Fruit fly (Drosophila melanogaster) whole organism, embryonic: ENCODE data around the gene Ilp7.

Source experiments
- ATbp ChIP-seq: fragments of 200-800 bp; sonication (Bioruptor generic); optimal IDR thresholded peaks from 2 replicates; lab custom pipeline; 2017; ENCODE audit warnings: missing biosample characterization, mild to moderate bottlenecking, missing genetic modification characterization, missing genetic modification reagents
- Abd-B ChIP-seq: fragments of 200-800 bp; sonication (Bioruptor generic); optimal IDR thresholded peaks from 2 replicates; lab custom pipeline; 2018; ENCODE audit warnings: missing biosample characterization, mild to moderate bottlenecking, missing genetic modification characterization, moderate library complexity
- B-H1 ChIP-seq: fragments of 200-800 bp; sonication (Bioruptor generic); IDR thresholded peaks from 3 replicates; pipeline ENCODE4 v1.3.6; 2022; ENCODE audit warnings: missing biosample characterization, missing genetic modification characterization
- Blimp-1 ChIP-seq: fragments of 200-800 bp; sonication (Bioruptor generic); optimal IDR thresholded peaks from 3 replicates; lab custom pipeline; 2018; ENCODE audit warnings: missing biosample characterization, missing genetic modification characterization, mild to moderate bottlenecking, moderate library complexity, missing genetic modification reagents
- CG12299 ChIP-seq: fragments of 200-800 bp; sonication (Bioruptor generic); optimal IDR thresholded peaks from 2 replicates; lab custom pipeline; 2018; ENCODE audit warnings: missing biosample characterization, mild to moderate bottlenecking, missing genetic modification characterization
- CG12942 ChIP-seq: fragments of 200-800 bp; sonication (Bioruptor generic); optimal IDR thresholded peaks from 3 replicates; lab custom pipeline; 2016; ENCODE audit warnings: missing biosample characterization, missing genetic modification characterization
- CG13624 ChIP-seq: fragments of 200-800 bp; sonication (Bioruptor generic); optimal IDR thresholded peaks from 2 replicates; lab custom pipeline; 2016; ENCODE audit warnings: missing biosample characterization, missing genetic modification characterization
- CG1603 ChIP-seq: fragments of 200-800 bp; sonication (Bioruptor generic); optimal IDR thresholded peaks from 2 replicates; lab custom pipeline; 2019; ENCODE audit warnings: missing biosample characterization, mild to moderate bottlenecking, missing genetic modification characterization, moderate library complexity
- CG1647 ChIP-seq: fragments of 200-800 bp; sonication (Bioruptor generic); optimal IDR thresholded peaks from 3 replicates; lab custom pipeline; 2016; ENCODE audit warnings: missing biosample characterization, missing genetic modification characterization
- CG17186 ChIP-seq: fragments of 200-800 bp; sonication (Bioruptor generic); optimal IDR thresholded peaks from 3 replicates; lab custom pipeline; 2017; ENCODE audit warnings: missing biosample characterization, missing genetic modification reagents, missing genetic modification characterization
- CG17612 ChIP-seq: fragments of 200-800 bp; sonication (Bioruptor generic); IDR thresholded peaks from 2 replicates; pipeline ENCODE4 v1.3.6; 2022; ENCODE audit warnings: missing biosample characterization, missing genetic modification characterization
- CG1832 ChIP-seq: fragments of 200-800 bp; sonication (Bioruptor generic); optimal IDR thresholded peaks from 2 replicates; lab custom pipeline; 2017; ENCODE audit warnings: missing biosample characterization, mild to moderate bottlenecking, missing genetic modification characterization, inconsistent platforms
- CG32532 ChIP-seq: fragments of 200-800 bp; sonication (Bioruptor generic); IDR thresholded peaks from 2 replicates; pipeline ENCODE4 v1.3.6; 2022; ENCODE audit warnings: missing biosample characterization, missing genetic modification characterization
- CG3281 ChIP-seq: fragments of 200-800 bp; sonication (Bioruptor generic); optimal IDR thresholded peaks from 3 replicates; lab custom pipeline; 2017; ENCODE audit warnings: missing biosample characterization, mild to moderate bottlenecking, missing genetic modification characterization
- CG4820 ChIP-seq: fragments of 200-800 bp; sonication (Bioruptor generic); optimal IDR thresholded peaks from 3 replicates; lab custom pipeline; 2016; ENCODE audit warnings: missing biosample characterization, missing genetic modification characterization
- CG6765 ChIP-seq: fragments of 200-800 bp; sonication (Bioruptor generic); optimal IDR thresholded peaks from 3 replicates; lab custom pipeline; 2017; ENCODE audit warnings: missing biosample characterization, mild to moderate bottlenecking, missing genetic modification characterization
- CG6854 ChIP-seq: fragments of 200-800 bp; sonication (Bioruptor generic); optimal IDR thresholded peaks from 3 replicates; lab custom pipeline; 2017; ENCODE audit warnings: missing biosample characterization, mild to moderate bottlenecking, missing genetic modification characterization
- CG7271 ChIP-seq: fragments of 200-800 bp; sonication (Bioruptor generic); optimal IDR thresholded peaks from 2 replicates; lab custom pipeline; 2018; ENCODE audit warnings: missing biosample characterization, mild to moderate bottlenecking, missing genetic modification characterization, moderate library complexity
- CG7372 ChIP-seq: fragments of 200-800 bp; sonication (Bioruptor generic); IDR thresholded peaks from 2 replicates; pipeline ENCODE4 v1.3.6; 2022; ENCODE audit warnings: missing biosample characterization, missing genetic modification characterization
- CG8089 ChIP-seq: fragments of 200-800 bp; sonication (Bioruptor generic); optimal IDR thresholded peaks from 3 replicates; lab custom pipeline; 2016; ENCODE audit warnings: missing biosample characterization, missing genetic modification characterization
- CkIIα-i1 ChIP-seq: fragments of 200-800 bp; sonication (Bioruptor generic); IDR thresholded peaks from 2 replicates; pipeline ENCODE4 v1.3.6; 2022; ENCODE audit warnings: missing biosample characterization, missing genetic modification characterization
- HmgD ChIP-seq: fragments of 200-800 bp; sonication (Bioruptor generic); optimal IDR thresholded peaks from 3 replicates; lab custom pipeline; 2016; ENCODE audit warnings: missing biosample characterization, missing genetic modification characterization
- HmgZ ChIP-seq: fragments of 200-800 bp; sonication (Bioruptor generic); optimal IDR thresholded peaks from 2 replicates; lab custom pipeline; 2018; ENCODE audit warnings: missing biosample characterization, mild to moderate bottlenecking, missing genetic modification characterization
- Hr51 ChIP-seq, 2 experiments: fragments of 200-800 bp; sonication (Bioruptor generic); optimal IDR thresholded peaks; 2 replicates in 1 of 2; 3 replicates in 1 of 2; lab custom pipeline; 2016 to 2018; ENCODE audit warnings: missing biosample characterization in 2 of 2, missing genetic modification characterization in 2 of 2, mild to moderate bottlenecking in 1 of 2, moderate library complexity in 1 of 2
- Jarid2 ChIP-seq: fragments of 200-800 bp; sonication (Bioruptor generic); optimal IDR thresholded peaks from 3 replicates; lab custom pipeline; 2017; ENCODE audit warnings: mild to moderate bottlenecking, missing biosample characterization, missing genetic modification reagents, missing genetic modification characterization
- Kr ChIP-seq: fragments of 200-800 bp; sonication (Bioruptor generic); optimal IDR thresholded peaks from 2 replicates; lab custom pipeline; 2017; ENCODE audit warnings: missing biosample characterization, mild to moderate bottlenecking, missing genetic modification characterization
- NC2α ChIP-seq: fragments of 200-800 bp; sonication (Bioruptor generic); optimal IDR thresholded peaks from 2 replicates; lab custom pipeline; 2016; ENCODE audit warnings: missing biosample characterization, missing genetic modification characterization
- bowl ChIP-seq: fragments of 200-800 bp; sonication (Bioruptor generic); IDR thresholded peaks from 2 replicates; pipeline ENCODE4 v1.3.6; 2022; ENCODE audit warnings: missing biosample characterization, missing genetic modification characterization
- caup ChIP-seq: fragments of 200-800 bp; sonication (Bioruptor generic); optimal IDR thresholded peaks from 3 replicates; lab custom pipeline; 2017; ENCODE audit warnings: missing biosample characterization, mild to moderate bottlenecking, missing genetic modification characterization, moderate library complexity; ENCODE audit not compliant: severe bottlenecking
- chm ChIP-seq: fragments of 200-800 bp; sonication (Bioruptor generic); IDR thresholded peaks from 2 replicates; pipeline ENCODE4 v1.3.6; 2022; ENCODE audit warnings: missing biosample characterization, missing genetic modification characterization
- h ChIP-seq: fragments of >200 bp; optimal IDR thresholded peaks from 2 replicates; lab custom pipeline; 2017
- hbn ChIP-seq: fragments of 200-800 bp; sonication (Bioruptor generic); IDR thresholded peaks from 2 replicates; pipeline ENCODE4 v1.3.6; 2022; ENCODE audit warnings: missing biosample characterization, missing genetic modification characterization; ENCODE audit not compliant: partially characterized antibody
- lbe ChIP-seq: fragments of 200-800 bp; sonication (Bioruptor generic); optimal IDR thresholded peaks from 2 replicates; lab custom pipeline; 2016; ENCODE audit warnings: missing biosample characterization, mild to moderate bottlenecking, missing genetic modification characterization
- lov ChIP-seq, 2 experiments: fragments of 200-800 bp in 1 of 2; fragments of >200 bp in 1 of 2; sonication (Bioruptor generic) in 1 of 2; IDR thresholded peaks in 1 of 2; optimal IDR thresholded peaks in 1 of 2; 2 replicates in 1 of 2; 3 replicates in 1 of 2; pipeline versions ENCODE4 v1.3.6 to Lab custom; 2017 to 2022; ENCODE audit warnings: missing biosample characterization in 1 of 2, missing genetic modification characterization in 1 of 2
- mam ChIP-seq: fragments of 200-800 bp; sonication (Bioruptor generic); optimal IDR thresholded peaks from 3 replicates; lab custom pipeline; 2016; ENCODE audit warnings: missing biosample characterization, missing genetic modification characterization
- mirr ChIP-seq: fragments of 200-800 bp; sonication (Bioruptor generic); optimal IDR thresholded peaks from 3 replicates; lab custom pipeline; 2018; ENCODE audit warnings: missing biosample characterization, mild to moderate bottlenecking, missing genetic modification characterization
- p53 ChIP-seq: fragments of 200-800 bp; sonication (Bioruptor generic); optimal IDR thresholded peaks from 2 replicates; lab custom pipeline; 2016; ENCODE audit warnings: missing biosample characterization, missing genetic modification characterization
- pros ChIP-seq: fragments of 200-800 bp; sonication (Bioruptor generic); optimal IDR thresholded peaks from 3 replicates; lab custom pipeline; 2019; ENCODE audit warnings: missing biosample characterization, mild to moderate bottlenecking, missing genetic modification characterization, moderate library complexity
- sc ChIP-seq, 3 experiments: fragments of >200 bp in 2 of 3; fragments of 200-800 bp in 1 of 3; sonication (Bioruptor generic) in 1 of 3; optimal IDR thresholded peaks; 2 replicates in 2 of 3; 3 replicates in 1 of 3; lab custom pipeline; 2017; ENCODE audit warnings: mild to moderate bottlenecking in 1 of 3, missing biosample characterization in 1 of 3, missing genetic modification characterization in 1 of 3, missing genetic modification reagents in 1 of 3
- sens ChIP-seq: fragments of 200-800 bp; sonication (Bioruptor generic); peaks from one replicate; lab custom pipeline; 2016; ENCODE audit warnings: missing biosample characterization, missing genetic modification characterization
- seq ChIP-seq: fragments of 200-800 bp; sonication (Bioruptor generic); IDR thresholded peaks from 2 replicates; pipeline ENCODE4 v1.3.6; 2022; ENCODE audit warnings: missing biosample characterization, missing genetic modification characterization
- sim ChIP-seq: fragments of 200-800 bp; sonication (Bioruptor generic); IDR thresholded peaks from 2 replicates; pipeline ENCODE4 v1.3.6; 2022; ENCODE audit warnings: missing biosample characterization, missing genetic modification characterization
- sisA ChIP-seq: fragments of 200-800 bp; sonication (Bioruptor generic); IDR thresholded peaks from 2 replicates; pipeline ENCODE4 v1.3.6; 2022; ENCODE audit warnings: missing biosample characterization, missing genetic modification characterization
- slou ChIP-seq: fragments of 200-800 bp; sonication (Bioruptor generic); optimal IDR thresholded peaks from 3 replicates; lab custom pipeline; 2016; ENCODE audit warnings: missing biosample characterization, missing genetic modification characterization
- sna ChIP-seq: fragments of 200-800 bp; sonication (Bioruptor generic); IDR thresholded peaks from 2 replicates; pipeline ENCODE4 v1.3.6; 2022; ENCODE audit warnings: missing biosample characterization, missing genetic modification characterization; ENCODE audit not compliant: partially characterized antibody
- unc-4 ChIP-seq: fragments of 200-800 bp; sonication (Bioruptor generic); IDR thresholded peaks from 2 replicates; pipeline ENCODE4 v1.3.6; 2022; ENCODE audit warnings: missing biosample characterization, missing genetic modification characterization; ENCODE audit not compliant: partially characterized antibody
- vvl ChIP-seq: fragments of 200-800 bp; sonication (Bioruptor generic); IDR thresholded peaks from 2 replicates; pipeline ENCODE4 v1.3.6; 2022; ENCODE audit warnings: missing biosample characterization, missing genetic modification characterization
- wdn ChIP-seq: fragments of 200-800 bp; sonication (Bioruptor generic); IDR thresholded peaks from 2 replicates; pipeline ENCODE4 v1.3.6; 2022; ENCODE audit warnings: missing biosample characterization, missing genetic modification characterization
- zfh2 ChIP-seq: fragments of 200-800 bp; sonication (Bioruptor generic); optimal IDR thresholded peaks from 2 replicates; lab custom pipeline; 2016; ENCODE audit warnings: missing biosample characterization, missing genetic modification characterization

The Ilp7 gene

DNA sequence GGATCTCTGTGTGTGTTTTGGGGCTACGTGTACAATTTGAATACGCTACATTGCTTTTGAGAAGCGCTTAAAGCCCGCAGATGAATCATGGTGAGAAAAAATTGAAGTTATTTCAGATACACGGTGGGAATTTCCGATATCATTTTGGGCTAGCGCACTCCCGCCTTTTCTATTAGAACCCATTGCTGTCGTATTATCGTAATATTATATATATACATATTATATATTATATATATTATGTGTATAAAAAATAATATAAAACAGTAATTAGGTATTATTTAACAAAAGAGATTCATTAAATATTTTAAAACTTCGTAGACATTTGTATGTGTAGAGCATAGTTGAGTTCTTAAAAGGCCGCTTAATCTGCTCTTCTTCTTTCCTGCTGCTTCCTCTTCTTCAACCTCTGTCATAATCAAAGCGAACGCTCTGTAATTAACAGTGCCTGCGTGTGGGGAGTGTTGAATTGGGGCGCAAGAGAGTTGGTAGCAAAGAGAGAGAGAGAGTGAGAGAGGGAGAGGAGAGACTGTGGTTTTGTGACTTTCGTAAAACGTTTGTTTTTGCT is 10.5 kb downstream of the Ilp7 start (continued):
- TF ChIP-seq CkIIα-i1 (GFP tag; lab: Robert Waterston, UW) (no peak), caup (GFP tag; lab: Kevin White, UChicago) (peak; percentile 71), sens (GFP tag; lab: Kevin White, UChicago) (peak; percentile 86), B-H1 (GFP tag; lab: Robert Waterston, UW) (peak; percentile 70), CG17186 (no peak), unc-4 (GFP tag; lab: Robert Waterston, UW) (no peak), CG4820 (GFP tag; lab: Kevin White, UChicago) (peak; percentile 62), lbe (GFP tag; lab: Kevin White, UChicago) (peak; percentile 32), CG6854 (peak; percentile 76), NC2α (GFP tag; lab: Kevin White, UChicago) (no peak), vvl (GFP tag; lab: Robert Waterston, UW) (peak; percentile 53), Hr51 (GFP tag; optimal IDR thresholded peaks at IDR 0.05; lab: Kevin White, UChicago) (peak; percentile 36 to 91), hbn (GFP tag; lab: Robert Waterston, UW) (no peak), CG8089 (GFP tag; lab: Kevin White, UChicago) (peak; percentile 7), CG13624 (GFP tag; lab: Kevin White, UChicago) (no peak), CG7271 (tag; lab: Kevin White, UChicago) (no peak), CG32532 (GFP tag; lab: Robert Waterston, UW) (peak; percentile 56; the same call in 1 of the 2 replicates), CG1647 (GFP tag; lab: Kevin White, UChicago) (no peak), CG12299 (tag; lab: Kevin White, UChicago) (peak; percentile 58), Jarid2 (peak; percentile 74), HmgD (GFP tag; lab: Kevin White, UChicago) (no peak), ATbp (peak; percentile 68), pros (no peak), CG7372 (GFP tag; lab: Robert Waterston, UW) (no peak), slou (GFP tag; lab: Kevin White, UChicago) (peak; percentile 19), p53 (no peak), sc (optimal IDR thresholded peaks at IDR 0.05; lab: Kevin White, UChicago) (no peak), sc (GFP tag; optimal IDR thresholded peaks at IDR 0.05; lab: Kevin White, UChicago) (peak; percentile 90), seq (peak; percentile 67), CG3281 (GFP tag; lab: Kevin White, UChicago) (peak; percentile 81), mam (no peak), wdn (no peak), mirr (GFP tag; lab: Kevin White, UChicago) (no peak), CG1603 (tag; lab: Kevin White, UChicago) (no peak), Kr (GFP tag; lab: Kevin White, UChicago) (peak; percentile 31), HmgZ (no peak), zfh2 (peak; percentile 22), CG17612 (GFP tag; lab: Robert Waterston, UW) (no peak), sna (GFP tag; lab: Robert Waterston, UW) (no peak), sim (GFP tag; lab: Robert Waterston, UW) (no peak), h (lab: Kevin White, UChicago) (no peak), CG1832 (GFP tag; lab: Kevin White, UChicago) (no peak), Abd-B (GFP tag; lab: Kevin White, UChicago) (peak; percentile 84), Blimp-1 (GFP tag; lab: Kevin White, UChicago) (peak; percentile 86), chm (GFP tag; lab: Robert Waterston, UW) (peak; percentile 39; the same call in 1 of the 2 replicates), CG12942 (peak; percentile 65), sisA (peak; percentile 73), CG6765 (peak; percentile 32), lov (optimal IDR thresholded peaks at IDR 0.05; lab: Kevin White, UChicago) (no peak), lov (GFP tag; IDR thresholded peaks at IDR 0.05; lab: Robert Waterston, UW) (no peak), bowl (GFP tag; lab: Robert Waterston, UW) (no peak)
